Fruit fly (Drosophila melanogaster) whole organism, embryonic: ENCODE data around the gene CG3434.

Experiments used
- Atf3 ChIP-seq: fragments of 200-800 bp; sonication (Bioruptor generic); optimal IDR thresholded peaks from 3 replicates; lab custom pipeline; 2016; ENCODE audit warnings: missing biosample characterization, missing genetic modification characterization
- Awh ChIP-seq: fragments of 200-800 bp; sonication (Bioruptor generic); IDR thresholded peaks from 2 replicates; pipeline ENCODE4, ENCODE4 v1.3.6; 2022; ENCODE audit warnings: missing biosample characterization, missing genetic modification characterization
- Bgb ChIP-seq: fragments of 200-800 bp; sonication (Bioruptor generic); IDR thresholded peaks from 2 replicates; pipeline ENCODE4 v1.3.6; 2022; ENCODE audit warnings: missing biosample characterization, missing genetic modification characterization; ENCODE audit not compliant: partially characterized antibody
- CG10979 ChIP-seq: fragments of 200-800 bp; sonication (Bioruptor generic); optimal IDR thresholded peaks from 2 replicates; lab custom pipeline; 2018; ENCODE audit warnings: missing biosample characterization, mild to moderate bottlenecking, missing genetic modification characterization, moderate library complexity
- CG11723 ChIP-seq: fragments of 200-800 bp; sonication (Bioruptor generic); optimal IDR thresholded peaks from 2 replicates; lab custom pipeline; 2017; ENCODE audit warnings: missing biosample characterization, mild to moderate bottlenecking, missing genetic modification characterization
- CG13775 ChIP-seq: fragments of 200-800 bp; sonication (Bioruptor generic); optimal IDR thresholded peaks from 3 replicates; lab custom pipeline; 2017; ENCODE audit warnings: missing biosample characterization, mild to moderate bottlenecking, missing genetic modification characterization
- CG13894 ChIP-seq: fragments of 200-800 bp; sonication (Bioruptor generic); optimal IDR thresholded peaks from 3 replicates; lab custom pipeline; 2018; ENCODE audit warnings: missing biosample characterization, mild to moderate bottlenecking, missing genetic modification characterization, moderate library complexity
- CG14860 ChIP-seq: fragments of 200-800 bp; sonication (Bioruptor generic); IDR thresholded peaks from 3 replicates; pipeline ENCODE4 v1.3.6; 2022; ENCODE audit warnings: missing biosample characterization, missing genetic modification characterization; ENCODE audit not compliant: partially characterized antibody
- CG1602 ChIP-seq: fragments of 200-800 bp; sonication (Bioruptor generic); optimal IDR thresholded peaks from 3 replicates; lab custom pipeline; 2016; ENCODE audit warnings: missing biosample characterization, missing genetic modification characterization
- CG16863 ChIP-seq: fragments of 200-800 bp; sonication (Bioruptor generic); optimal IDR thresholded peaks from 3 replicates; lab custom pipeline; 2016; ENCODE audit warnings: missing biosample characterization, missing genetic modification characterization
- CG17359 ChIP-seq: fragments of 200-800 bp; sonication (Bioruptor generic); optimal IDR thresholded peaks from 3 replicates; lab custom pipeline; 2018; ENCODE audit warnings: missing biosample characterization, mild to moderate bottlenecking, missing genetic modification characterization, moderate library complexity
- CG1832 ChIP-seq: fragments of 200-800 bp; sonication (Bioruptor generic); optimal IDR thresholded peaks from 2 replicates; lab custom pipeline; 2017; ENCODE audit warnings: missing biosample characterization, mild to moderate bottlenecking, missing genetic modification characterization, inconsistent platforms
- CG2678 ChIP-seq: fragments of 200-800 bp; sonication (Bioruptor generic); optimal IDR thresholded peaks from 3 replicates; lab custom pipeline; 2019; ENCODE audit warnings: missing biosample characterization, mild to moderate bottlenecking, missing genetic modification characterization, moderate library complexity
- CG32532 ChIP-seq: fragments of 200-800 bp; sonication (Bioruptor generic); IDR thresholded peaks from 2 replicates; pipeline ENCODE4 v1.3.6; 2022; ENCODE audit warnings: missing biosample characterization, missing genetic modification characterization
- CG33557 ChIP-seq: fragments of 200-800 bp; sonication (Bioruptor generic); optimal IDR thresholded peaks from 2 replicates; lab custom pipeline; 2019; ENCODE audit warnings: missing biosample characterization, mild to moderate bottlenecking, missing genetic modification characterization, moderate library complexity
- CG3847 ChIP-seq: fragments of 200-800 bp; sonication (Bioruptor generic); IDR thresholded peaks from 2 replicates; pipeline ENCODE4 v1.3.6; 2022; ENCODE audit warnings: missing biosample characterization, missing genetic modification characterization
- CG4617 ChIP-seq: fragments of 200-800 bp; sonication (Bioruptor generic); optimal IDR thresholded peaks from 3 replicates; lab custom pipeline; 2016; ENCODE audit warnings: missing biosample characterization, missing genetic modification characterization, borderline replicate concordance
- CG8281 ChIP-seq: fragments of 200-800 bp; sonication (Bioruptor generic); optimal IDR thresholded peaks from 2 replicates; lab custom pipeline; 2018; ENCODE audit warnings: missing biosample characterization, mild to moderate bottlenecking, missing genetic modification characterization, moderate library complexity
- CG8765 ChIP-seq: fragments of 200-800 bp; sonication (Bioruptor generic); IDR thresholded peaks from 2 replicates; pipeline ENCODE4 v1.3.6; 2022; ENCODE audit warnings: missing biosample characterization, missing genetic modification characterization
- CG9437 ChIP-seq: fragments of 200-800 bp; sonication (Bioruptor generic); optimal IDR thresholded peaks from 2 replicates; lab custom pipeline; 2018; ENCODE audit warnings: missing biosample characterization, mild to moderate bottlenecking, missing genetic modification characterization
- CG9727 ChIP-seq: fragments of 200-800 bp; sonication (Bioruptor generic); optimal IDR thresholded peaks from 3 replicates; lab custom pipeline; 2017; ENCODE audit warnings: missing biosample characterization, mild to moderate bottlenecking, missing genetic modification characterization
- ERR ChIP-seq: fragments of 200-800 bp; sonication (Bioruptor generic); optimal IDR thresholded peaks from 2 replicates; lab custom pipeline; 2016; ENCODE audit warnings: missing biosample characterization, missing genetic modification characterization
- Gug ChIP-seq: fragments of 200-800 bp; sonication (Bioruptor generic); IDR thresholded peaks from 4 replicates; pipeline ENCODE4 v1.3.6; 2022; ENCODE audit warnings: missing biosample characterization, missing genetic modification characterization
- Med ChIP-seq: fragments of 200-800 bp; sonication (Bioruptor generic); peaks from one replicate; lab custom pipeline; 2016; ENCODE audit warnings: missing biosample characterization, missing genetic modification characterization, mild to moderate bottlenecking, inconsistent platforms, moderate library complexity
- Nf-YC ChIP-seq: fragments of 200-800 bp; optimal IDR thresholded peaks from 3 replicates; lab custom pipeline; 2019; ENCODE audit warnings: missing biosample characterization, mild to moderate bottlenecking, missing genetic modification characterization, moderate library complexity
- NfI ChIP-seq: fragments of 200-800 bp; sonication (Bioruptor generic); optimal IDR thresholded peaks from 3 replicates; lab custom pipeline; 2018; ENCODE audit warnings: missing biosample characterization, mild to moderate bottlenecking, missing genetic modification characterization, moderate library complexity
- Optix ChIP-seq: fragments of 200-800 bp; sonication (Bioruptor generic); IDR thresholded peaks from 3 replicates; pipeline ENCODE4 v1.3.6; 2022; ENCODE audit warnings: missing biosample characterization, missing genetic modification characterization
- Spps ChIP-seq: fragments of 200-800 bp; sonication (Bioruptor generic); optimal IDR thresholded peaks from 2 replicates; lab custom pipeline; 2018; ENCODE audit warnings: missing biosample characterization, mild to moderate bottlenecking, missing genetic modification characterization
- TFAM ChIP-seq: fragments of 200-800 bp; sonication (Bioruptor generic); optimal IDR thresholded peaks from 2 replicates; lab custom pipeline; 2017; ENCODE audit warnings: missing biosample characterization, missing genetic modification characterization, inconsistent platforms
- ara ChIP-seq: fragments of 200-800 bp; sonication (Bioruptor generic); IDR thresholded peaks from 2 replicates; pipeline ENCODE4 v1.3.6; 2022; ENCODE audit warnings: missing biosample characterization, missing genetic modification characterization
- ato ChIP-seq: fragments of 200-800 bp; sonication (Bioruptor generic); IDR thresholded peaks from 2 replicates; pipeline ENCODE4 v1.3.6; 2022; ENCODE audit warnings: missing biosample characterization, missing genetic modification characterization; ENCODE audit not compliant: partially characterized antibody
- bowl ChIP-seq: fragments of 200-800 bp; sonication (Bioruptor generic); IDR thresholded peaks from 2 replicates; pipeline ENCODE4 v1.3.6; 2022; ENCODE audit warnings: missing biosample characterization, missing genetic modification characterization
- caup ChIP-seq: fragments of 200-800 bp; sonication (Bioruptor generic); optimal IDR thresholded peaks from 3 replicates; lab custom pipeline; 2017; ENCODE audit warnings: missing biosample characterization, mild to moderate bottlenecking, missing genetic modification characterization, moderate library complexity; ENCODE audit not compliant: severe bottlenecking
- dati ChIP-seq: fragments of 200-800 bp; sonication (Bioruptor generic); IDR thresholded peaks from 2 replicates; pipeline ENCODE4 v1.3.6; 2022; ENCODE audit warnings: missing biosample characterization, missing genetic modification characterization
- jumu ChIP-seq: fragments of 200-800 bp; sonication (Bioruptor generic); optimal IDR thresholded peaks from 3 replicates; lab custom pipeline; 2016; ENCODE audit warnings: missing biosample characterization, missing genetic modification characterization
- nerfin-2 ChIP-seq: fragments of 200-800 bp; sonication (Bioruptor generic); IDR thresholded peaks from 2 replicates; pipeline ENCODE4 v1.3.6; 2022; ENCODE audit warnings: missing biosample characterization, missing genetic modification characterization; ENCODE audit not compliant: partially characterized antibody
- org-1 ChIP-seq: fragments of 200-800 bp; sonication (Bioruptor generic); optimal IDR thresholded peaks from 2 replicates; lab custom pipeline; 2017; ENCODE audit warnings: missing biosample characterization, missing genetic modification characterization
- pho ChIP-seq: fragments of 200-800 bp; sonication (Bioruptor generic); optimal IDR thresholded peaks from 2 replicates; lab custom pipeline; 2016; ENCODE audit warnings: missing biosample characterization, missing genetic modification characterization
- repo ChIP-seq: fragments of 200-800 bp; sonication (Bioruptor generic); optimal IDR thresholded peaks from 2 replicates; lab custom pipeline; 2016; ENCODE audit warnings: missing biosample characterization, missing genetic modification characterization
- sens ChIP-seq: fragments of 200-800 bp; sonication (Bioruptor generic); peaks from one replicate; lab custom pipeline; 2016; ENCODE audit warnings: missing biosample characterization, missing genetic modification characterization
- shn ChIP-seq: fragments of 200-800 bp; sonication (Bioruptor generic); optimal IDR thresholded peaks from 3 replicates; lab custom pipeline; 2016; ENCODE audit warnings: missing biosample characterization, missing genetic modification characterization
- sna ChIP-seq: fragments of 200-800 bp; sonication (Bioruptor generic); IDR thresholded peaks from 2 replicates; pipeline ENCODE4 v1.3.6; 2022; ENCODE audit warnings: missing biosample characterization, missing genetic modification characterization; ENCODE audit not compliant: partially characterized antibody
- tap ChIP-seq: fragments of 200-800 bp; optimal IDR thresholded peaks from 3 replicates; lab custom pipeline; 2019; ENCODE audit warnings: missing biosample characterization, mild to moderate bottlenecking, missing genetic modification characterization, moderate library complexity
- tio ChIP-seq: fragments of 200-800 bp; sonication (Bioruptor generic); optimal IDR thresholded peaks from 2 replicates; lab custom pipeline; 2017; ENCODE audit warnings: missing biosample characterization, missing genetic modification characterization, inconsistent platforms
- trh ChIP-seq: fragments of 200-800 bp; sonication (Bioruptor generic); optimal IDR thresholded peaks from 2 replicates; lab custom pipeline; 2016; ENCODE audit warnings: missing biosample characterization, missing genetic modification characterization
- tup ChIP-seq: fragments of 200-800 bp; sonication (Bioruptor generic); optimal IDR thresholded peaks from 2 replicates; lab custom pipeline; 2016; ENCODE audit warnings: missing biosample characterization, mild to moderate bottlenecking, missing genetic modification characterization, moderate library complexity
- tx ChIP-seq: fragments of 200-800 bp; sonication (Bioruptor generic); optimal IDR thresholded peaks from 2 replicates; lab custom pipeline; 2016; ENCODE audit warnings: missing biosample characterization, missing genetic modification characterization
- wek ChIP-seq: fragments of 200-800 bp; sonication (Bioruptor generic); optimal IDR thresholded peaks from 3 replicates; lab custom pipeline; 2018; ENCODE audit warnings: missing biosample characterization, mild to moderate bottlenecking, missing genetic modification characterization, moderate library complexity
- yki ChIP-seq: fragments of >200 bp; optimal IDR thresholded peaks from 3 replicates; lab custom pipeline; 2018
- zfh2 ChIP-seq: fragments of 200-800 bp; sonication (Bioruptor generic); optimal IDR thresholded peaks from 2 replicates; lab custom pipeline; 2016; ENCODE audit warnings: missing biosample characterization, missing genetic modification characterization

Gene CG3434

dm6 chr3L:9451522-9452118 lies 9.0 kb downstream of the CG3434 start, which contains the start of the genes CG3448 and ghi (continued):
- TF ChIP-seq ato (GFP tag; lab: Robert Waterston, UW) (no peak), CG14860 (GFP tag; lab: Robert Waterston, UW) (peak; percentile 45; the same call in 1 of the 3 replicates), CG16863 (GFP tag; lab: Kevin White, UChicago) (peak; percentile 1), CG13894 (peak; percentile 78), ara (GFP tag; lab: Robert Waterston, UW) (peak; percentile 59), sens (GFP tag; lab: Kevin White, UChicago) (peak; percentile 93), yki (lab: Kevin White, UChicago) (no peak), CG13775 (GFP tag; lab: Kevin White, UChicago) (peak; percentile 18), pho (GFP tag; lab: Kevin White, UChicago) (peak; percentile 28), Nf-YC (peak; percentile 77), wek (GFP tag; lab: Kevin White, UChicago) (peak; percentile 6), Bgb (peak; percentile 75), tup (GFP tag; lab: Kevin White, UChicago) (no peak), repo (GFP tag; lab: Kevin White, UChicago) (no peak), CG33557 (GFP tag; lab: Kevin White, UChicago) (no peak), CG32532 (GFP tag; lab: Robert Waterston, UW) (no peak; the same call in 1 of the 2 replicates), Med (GFP tag; lab: Kevin White, UChicago) (peak; percentile 82), caup (GFP tag; lab: Kevin White, UChicago) (peak; percentile 33), CG9727 (GFP tag; lab: Kevin White, UChicago) (peak; percentile 35), CG10979 (tag; lab: Kevin White, UChicago) (peak; percentile 39), nerfin-2 (peak; percentile 79), tap (tag; lab: Kevin White, UChicago) (peak; percentile 45), tx (GFP tag; lab: Kevin White, UChicago) (no peak), CG11723 (GFP tag; lab: Kevin White, UChicago) (no peak), sna (GFP tag; lab: Robert Waterston, UW) (peak; percentile 90), tio (GFP tag; lab: Kevin White, UChicago) (no peak), trh (no peak), CG1602 (no peak), zfh2 (GFP tag; lab: Kevin White, UChicago) (peak; percentile 67), CG17359 (tag; lab: Kevin White, UChicago) (peak; percentile 73), Spps (tag; lab: Kevin White, UChicago) (peak; percentile 54), CG4617 (GFP tag; lab: Kevin White, UChicago) (peak; percentile 50), CG8765 (GFP tag; lab: Robert Waterston, UW) (no peak), jumu (GFP tag; lab: Kevin White, UChicago) (peak; percentile 17), CG9437 (GFP tag; lab: Kevin White, UChicago) (no peak), shn (GFP tag; lab: Kevin White, UChicago) (no peak), Gug (GFP tag; lab: Robert Waterston, UW) (peak; percentile 31; the same call in 1 of the 4 replicates), org-1 (GFP tag; lab: Kevin White, UChicago) (no peak), CG1832 (no peak), Optix (GFP tag; lab: Robert Waterston, UW) (no peak), NfI (GFP tag; lab: Kevin White, UChicago) (peak; percentile 35), ERR (GFP tag; lab: Kevin White, UChicago) (no peak), bowl (GFP tag; lab: Robert Waterston, UW) (no peak), TFAM (GFP tag; lab: Kevin White, UChicago) (no peak), CG2678 (tag; lab: Kevin White, UChicago) (peak; percentile 81), Atf3 (GFP tag; lab: Kevin White, UChicago) (no peak), dati (GFP tag; lab: Robert Waterston, UW) (no peak), CG3847 (GFP tag; lab: Robert Waterston, UW) (peak; percentile 49; the same call in 1 of the 2 replicates), Awh (GFP tag; lab: Robert Waterston, UW) (peak; percentile 72), CG8281 (tag; lab: Kevin White, UChicago) (peak; percentile 26)
